Worm (Caenorhabditis elegans): ENCODE measurements around the gene M163.1.
A peak's percentile ranks its signal among the peaks of the same experiment; 100 is the strongest.

The M163.1 gene

DNA sequence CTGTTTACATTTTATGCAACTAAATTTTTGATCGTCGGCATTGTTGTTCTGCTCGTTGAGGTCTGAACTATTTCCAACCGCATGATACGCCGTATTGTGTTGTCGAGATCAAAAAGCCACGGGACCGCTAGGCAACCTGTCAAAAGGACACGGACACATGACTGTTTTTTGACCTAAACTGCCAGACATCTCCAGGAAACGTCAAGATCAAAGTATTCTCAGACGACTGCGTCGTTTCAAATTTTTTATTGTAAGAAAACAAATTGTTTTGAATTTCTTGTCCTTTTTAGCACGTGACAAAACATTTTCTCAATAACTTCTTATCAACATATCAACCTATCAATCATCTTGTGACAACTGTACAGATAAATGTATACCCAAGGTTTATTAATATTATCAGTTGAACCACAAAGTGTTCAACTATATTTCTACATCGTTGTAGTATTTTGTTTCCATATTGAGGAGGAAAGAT lies 1.5 kb downstream of the M163.1 start (continued):
- TF ChIP-seq B0019.2 (GFP tag; conservative IDR thresholded peaks at IDR 0.05) (no peak), cebp-1 (GFP tag; IDR thresholded peaks at IDR 0.05) (peak; percentile 37; the same call in 1 of the 2 replicates), cebp-1 (tag; optimal IDR thresholded peaks at IDR 0.05) (peak; percentile 88), nfya-2 (GFP tag; IDR thresholded peaks at IDR 0.05) (no peak), zfh-2 (GFP tag; conservative IDR thresholded peaks at IDR 0.05) (no peak; the same call in 1 of the 2 replicates), hsf-1 (GFP tag; IDR thresholded peaks at IDR 0.05) (no peak), C06A6.2 (GFP tag; conservative IDR thresholded peaks at IDR 0.05) (peak; percentile 74), chd-7 (tag; optimal IDR thresholded peaks at IDR 0.05) (peak; percentile 72), nhr-80 (tag; optimal IDR thresholded peaks at IDR 0.05) (peak; percentile 89), ztf-3 (GFP tag; optimal IDR thresholded peaks at IDR 0.05) (no peak), ztf-22 (GFP tag; optimal IDR thresholded peaks at IDR 0.05) (peak; percentile 91), tbp1 (GFP tag; optimal IDR thresholded peaks at IDR 0.05) (peak; percentile 43), lir-1 (GFP tag; conservative IDR thresholded peaks at IDR 0.05) (peak; percentile 66), ceh-27 (GFP tag; optimal IDR thresholded peaks at IDR 0.05) (no peak), K12H6.12 (tag; optimal IDR thresholded peaks at IDR 0.05) (peak; percentile 41), egl-44 (GFP tag; IDR thresholded peaks at IDR 0.05) (0 out of 2 replicates have a peak, but pooled peaks have one; percentile 43), lin-40 (tag; optimal IDR thresholded peaks at IDR 0.05) (peak; percentile 77), lsy-27 (tag; optimal IDR thresholded peaks at IDR 0.05; ENCODE audit: borderline replicate concordance, insufficient read depth) (no peak), fkh-3 (tag; optimal IDR thresholded peaks at IDR 0.05) (no peak), B0336.3 (GFP tag; IDR thresholded peaks at IDR 0.05) (peak; percentile 76; the same call in 1 of the 2 replicates), K11D2.4 (GFP tag; IDR thresholded peaks at IDR 0.05) (peak; percentile 83), somi-1 (GFP tag; optimal IDR thresholded peaks at IDR 0.05) (peak; percentile 90), lsl-1 (GFP tag; optimal IDR thresholded peaks at IDR 0.05) (no peak), die-1 (tag; optimal IDR thresholded peaks at IDR 0.05) (no peak)

DNA sequence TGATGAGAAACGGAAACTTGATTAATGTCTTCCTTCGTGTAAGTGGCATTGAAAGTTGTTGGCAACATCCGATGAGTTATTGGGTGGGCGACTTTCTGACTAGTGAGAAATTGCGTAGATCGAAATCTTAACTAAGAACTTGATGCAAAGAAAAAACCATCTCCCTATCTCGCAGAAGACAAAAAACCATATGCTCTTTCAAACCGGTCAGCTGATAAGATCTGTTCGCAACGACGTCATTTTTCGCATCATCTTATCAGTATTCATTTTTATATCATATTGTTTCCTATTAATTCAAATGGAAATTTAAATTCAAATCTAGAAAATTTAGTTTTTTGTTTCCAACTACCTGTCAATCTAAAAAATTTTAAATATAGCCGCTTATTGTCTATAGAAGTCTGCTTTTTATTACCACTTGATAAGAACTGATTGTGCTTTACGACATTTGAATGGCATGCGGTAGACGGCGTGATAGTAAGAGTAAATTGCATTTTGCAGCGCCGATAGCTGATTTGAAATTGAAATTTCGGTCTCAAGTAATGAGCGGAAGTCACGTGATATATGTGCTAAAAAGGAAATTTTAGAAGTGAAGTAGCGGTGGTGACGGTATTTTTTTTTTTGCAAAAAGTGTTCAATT lies 3.1 kb downstream of the M163.1 start:
- TF ChIP-seq snpc-3.4 (tag; optimal IDR thresholded peaks at IDR 0.05) (no peak), dpl-1 (GFP tag; optimal IDR thresholded peaks at IDR 0.05) (no peak), F10E7.11 (tag; optimal IDR thresholded peaks at IDR 0.05) (no peak), bed-2 (GFP tag; IDR thresholded peaks at IDR 0.05) (no peak), ztf-6 (GFP tag; IDR thresholded peaks at IDR 0.05) (no peak), nhr-179 (tag; optimal IDR thresholded peaks at IDR 0.05) (no peak), F57A8.1 (GFP tag; optimal IDR thresholded peaks at IDR 0.05) (no peak), sptf-2 (GFP tag; optimal IDR thresholded peaks at IDR 0.05) (no peak), nfya-2 (GFP tag; IDR thresholded peaks at IDR 0.05) (no peak), sdz-38 (tag; optimal IDR thresholded peaks at IDR 0.05) (no peak), madf-8 (GFP tag; conservative IDR thresholded peaks at IDR 0.05) (no peak), somi-1 (GFP tag; optimal IDR thresholded peaks at IDR 0.05) (no peak), hsf-1 (GFP tag; IDR thresholded peaks at IDR 0.05) (no peak), die-1 (tag; optimal IDR thresholded peaks at IDR 0.05) (no peak), nfya-1 (tag; optimal IDR thresholded peaks at IDR 0.05; ENCODE audit: borderline replicate concordance, insufficient read depth) (no peak), rcor-1 (GFP tag; IDR thresholded peaks at IDR 0.05) (no peak), ceh-58 (GFP tag; IDR thresholded peaks at IDR 0.05) (no peak), ztf-22 (GFP tag; optimal IDR thresholded peaks at IDR 0.05) (peak; percentile 89), repo-1 (tag; optimal IDR thresholded peaks at IDR 0.05) (no peak), unc-62 (GFP tag; optimal IDR thresholded peaks at IDR 0.05) (no peak), hmg-20 (GFP tag; IDR thresholded peaks at IDR 0.05) (no peak), attf-5 (GFP tag; optimal IDR thresholded peaks at IDR 0.05) (no peak), nhr-80 (tag; optimal IDR thresholded peaks at IDR 0.05) (peak; percentile 97), ztf-18 (tag; optimal IDR thresholded peaks at IDR 0.05) (no peak), K11D2.4 (GFP tag; IDR thresholded peaks at IDR 0.05) (no peak), nhr-90 (tag; optimal IDR thresholded peaks at IDR 0.05) (peak; percentile 40), ekl-4 (GFP tag; IDR thresholded peaks at IDR 0.05) (no peak), C06A6.2 (GFP tag; conservative IDR thresholded peaks at IDR 0.05) (no peak), B0019.2 (GFP tag; conservative IDR thresholded peaks at IDR 0.05) (no peak), hmg-1.2 (GFP tag; IDR thresholded peaks at IDR 0.05) (no peak), F37B4.10 (GFP tag; IDR thresholded peaks at IDR 0.05) (no peak)

All from whole organism, young adult.